Fruit fly (Drosophila melanogaster): ENCODE measurements around the gene Lgr3.

Lgr3 gene

DNA sequence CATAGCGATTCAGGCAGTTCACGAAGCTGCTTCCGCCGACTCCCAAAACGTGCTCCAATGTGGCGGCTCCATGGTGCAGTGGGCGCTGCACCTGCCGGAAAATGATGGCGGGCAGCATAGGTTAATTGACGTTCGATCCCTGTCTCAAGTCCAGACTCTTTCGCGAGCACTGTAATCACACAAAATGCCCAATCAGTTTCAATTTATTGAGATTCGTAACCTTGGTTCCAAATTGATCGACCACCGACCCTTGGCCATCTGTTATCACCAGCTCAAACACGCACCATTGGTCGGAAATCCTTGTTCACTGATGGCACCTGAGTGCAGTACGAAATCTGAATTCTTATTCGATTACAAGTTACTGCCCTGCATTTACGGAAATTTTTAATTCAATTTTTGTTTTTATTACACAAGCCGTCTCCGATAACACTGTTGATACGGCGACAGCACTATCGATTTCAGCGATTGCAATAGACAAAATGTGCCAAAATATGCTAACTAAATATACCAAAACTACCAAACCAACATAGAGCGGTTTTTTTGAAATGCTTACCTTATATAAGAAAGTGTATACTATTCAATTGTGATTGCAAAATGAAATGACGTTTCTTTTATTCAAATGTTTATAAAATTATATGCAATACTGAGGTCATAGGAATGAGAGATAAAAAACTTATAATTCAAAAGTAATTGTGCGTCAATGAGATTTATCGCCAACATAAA lies 21.2 kb downstream of the Lgr3 start, which contains the start of gene CLS:
Gene CLS (minus strand): TSS at position 673 of the 723 bp plus-strand sequence.
- TF ChIP-seq CG8478 (optimal IDR thresholded peaks at IDR 0.05) (no peak), CTCF (optimal IDR thresholded peaks at IDR 0.05) (no peak)

DNA sequence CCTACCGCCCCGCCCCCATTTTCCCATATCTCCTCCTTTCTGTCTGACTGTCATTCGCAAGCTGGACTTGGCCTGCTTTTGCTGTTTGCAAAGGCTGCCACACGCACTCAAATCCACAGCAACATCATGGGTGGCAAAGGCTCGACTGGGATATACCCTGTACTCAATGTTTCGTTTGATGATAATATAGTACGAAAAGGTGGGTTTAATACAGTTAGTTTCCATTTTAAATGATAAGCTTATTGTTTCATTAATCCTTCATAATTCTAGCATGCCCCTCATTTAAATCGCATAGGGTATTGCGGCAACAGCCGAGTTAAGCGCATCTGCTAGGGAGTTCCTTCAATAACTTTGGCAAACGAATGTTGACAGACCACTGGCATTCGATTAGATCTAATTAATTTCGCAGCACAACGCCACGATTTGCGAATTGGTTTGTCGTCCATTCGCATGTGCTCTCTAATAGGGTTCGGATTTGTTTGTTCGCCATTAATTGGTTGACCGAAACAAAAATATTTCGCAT lies 28.6 kb downstream of the Lgr3 start:
- no peak for TF ChIP-seq CG8478 (optimal IDR thresholded peaks at IDR 0.05)
- no peak for TF ChIP-seq CTCF (optimal IDR thresholded peaks at IDR 0.05)

DNA sequence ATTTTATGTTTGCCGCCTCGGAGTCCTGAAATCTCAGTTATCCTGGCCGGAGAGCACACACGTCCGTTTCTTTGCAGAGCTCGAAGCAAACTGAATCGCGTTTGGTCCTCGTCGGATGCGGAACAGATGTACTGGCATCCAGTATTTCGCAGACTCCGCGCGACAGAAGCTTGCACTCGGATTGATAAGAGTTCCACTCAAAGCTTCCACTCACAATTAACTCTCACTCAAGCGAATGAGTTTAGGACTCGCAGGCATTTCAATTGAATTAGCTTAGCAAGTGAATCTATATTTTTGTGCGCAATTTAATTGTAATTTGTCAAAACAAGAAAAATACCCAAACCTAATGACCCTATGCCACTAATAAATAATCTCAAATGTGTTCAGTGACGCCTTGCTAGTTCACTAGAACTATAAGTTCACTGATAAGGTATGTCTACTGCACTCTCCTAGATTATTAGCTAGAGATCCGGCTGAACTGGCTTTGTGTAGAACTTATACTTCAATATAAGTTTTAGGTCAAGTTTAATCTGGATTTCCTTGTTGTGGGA lies 54.5 kb downstream of the Lgr3 start:
- TF ChIP-seq CG8478 (optimal IDR thresholded peaks at IDR 0.05) (no peak), CTCF (optimal IDR thresholded peaks at IDR 0.05) (no peak)

DNA sequence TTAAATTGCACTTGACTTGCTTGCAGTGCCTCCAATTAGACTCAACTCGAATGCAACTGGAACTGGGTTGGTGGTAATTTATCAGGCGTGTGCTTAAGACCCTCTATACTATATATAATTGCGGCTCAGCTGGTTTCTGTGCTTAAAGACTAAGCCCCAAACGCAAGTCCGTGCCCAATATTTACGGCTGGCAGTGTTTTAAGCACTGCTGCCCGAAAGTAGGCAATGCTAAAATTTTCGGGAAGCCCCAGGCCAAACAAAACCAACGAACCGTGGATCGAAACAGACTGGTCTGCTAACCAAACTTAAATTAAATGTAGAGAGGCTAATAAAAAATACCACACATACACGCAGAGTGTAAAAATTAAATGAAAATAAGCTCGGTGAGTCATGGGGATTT lies 55.4 kb downstream of the Lgr3 start:
- TF ChIP-seq CG8478 (optimal IDR thresholded peaks at IDR 0.05) (no peak), CTCF (optimal IDR thresholded peaks at IDR 0.05) (no peak)

DNA sequence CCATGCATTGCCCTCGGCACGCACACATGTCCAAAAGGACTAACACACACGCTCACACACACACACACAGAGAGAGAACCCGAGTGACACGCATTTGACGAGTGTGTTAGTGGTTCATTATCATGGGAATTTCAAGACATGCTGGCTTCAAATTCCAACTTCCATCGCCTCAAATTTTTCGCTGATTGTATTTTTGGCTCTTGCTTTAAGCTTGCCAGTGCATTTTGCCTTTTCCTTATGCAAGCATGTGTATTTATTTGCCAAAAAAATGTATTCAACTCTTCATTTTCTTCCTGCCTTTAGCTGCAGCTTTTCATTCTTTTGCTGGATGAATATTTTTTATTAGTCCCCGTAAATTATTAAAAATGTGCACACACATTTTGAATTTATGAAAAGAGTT lies 58.2 kb downstream of the Lgr3 start:
- TF ChIP-seq CG8478 (optimal IDR thresholded peaks at IDR 0.05): no peak
- TF ChIP-seq CTCF (optimal IDR thresholded peaks at IDR 0.05): no peak
